Fruit fly (Drosophila melanogaster): Measurements from ENCODE around the gene CG11779.
A peak's percentile ranks its signal among the peaks of the same experiment; 100 is the strongest.

Gene CG11779

dm6 chr3R:19187717-19188149 is 28.1 kb upstream of the CG11779 start (continued):
- no peak for TF ChIP-seq Dll (GFP tag; IDR thresholded peaks at IDR 0.05; ENCODE audit: partially characterized antibody)
- no peak for TF ChIP-seq kay (GFP tag; optimal IDR thresholded peaks at IDR 0.05)
- no peak for TF ChIP-seq CG15479 (GFP tag; optimal IDR thresholded peaks at IDR 0.05)
- TF ChIP-seq Doc3 (GFP tag; IDR thresholded peaks at IDR 0.05; ENCODE audit: partially characterized antibody) = no peak
- TF ChIP-seq CG11723 (GFP tag; optimal IDR thresholded peaks at IDR 0.05) = no peak
- no peak for TF ChIP-seq CG7556 (GFP tag; optimal IDR thresholded peaks at IDR 0.05)
- peak; percentile 23 for TF ChIP-seq Ssrp (tag; optimal IDR thresholded peaks at IDR 0.05)
- TF ChIP-seq ara (GFP tag; IDR thresholded peaks at IDR 0.05) = no peak
- no peak for TF ChIP-seq peb (GFP tag; IDR thresholded peaks at IDR 0.05)
- no peak for TF ChIP-seq Camta (GFP tag; optimal IDR thresholded peaks at IDR 0.05)
- peak; percentile 6 for TF ChIP-seq CG10209 (GFP tag; optimal IDR thresholded peaks at IDR 0.05)
- peak; percentile 62 for TF ChIP-seq sens (GFP tag)
- TF ChIP-seq CG14667 (GFP tag; IDR thresholded peaks at IDR 0.05) = no peak
- peak; percentile 63 for TF ChIP-seq CG13424 (tag; optimal IDR thresholded peaks at IDR 0.05)
- peak; percentile 4 for TF ChIP-seq CG18599 (GFP tag; optimal IDR thresholded peaks at IDR 0.05)
- no peak for TF ChIP-seq Rfx (GFP tag; IDR thresholded peaks at IDR 0.05)
- no peak for TF ChIP-seq D19B (GFP tag; optimal IDR thresholded peaks at IDR 0.05)
- peak in 1 of 2 experiments; percentile 65 for TF ChIP-seq Hr51 (GFP tag; optimal IDR thresholded peaks at IDR 0.05)
- TF ChIP-seq eyg (GFP tag; optimal IDR thresholded peaks at IDR 0.05) = no peak
- no peak for TF ChIP-seq en (GFP tag; optimal IDR thresholded peaks at IDR 0.05)
- no peak for TF ChIP-seq gcm2 (GFP tag; optimal IDR thresholded peaks at IDR 0.05)
- TF ChIP-seq jumu (GFP tag; optimal IDR thresholded peaks at IDR 0.05) = no peak
- peak; percentile 19 for TF ChIP-seq Fer1 (GFP tag; optimal IDR thresholded peaks at IDR 0.05)
- TF ChIP-seq Ptx1 (GFP tag; IDR thresholded peaks at IDR 0.05) = no peak
- TF ChIP-seq Blimp-1 (GFP tag; optimal IDR thresholded peaks at IDR 0.05) = peak; percentile 16
- TF ChIP-seq Oli (tag; optimal IDR thresholded peaks at IDR 0.05) = peak; percentile 44
- no peak for TF ChIP-seq GATAe (GFP tag; conservative IDR thresholded peaks at IDR 0.05)
- no peak for TF ChIP-seq CG12942 (GFP tag; optimal IDR thresholded peaks at IDR 0.05)
- TF ChIP-seq scrt (GFP tag; optimal IDR thresholded peaks at IDR 0.05) = peak; percentile 14
- peak; percentile 54 for TF ChIP-seq gem (tag; optimal IDR thresholded peaks at IDR 0.05)
- TF ChIP-seq fru (optimal IDR thresholded peaks at IDR 0.05) = no peak
- no peak for TF ChIP-seq CG11560 (tag; IDR thresholded peaks at IDR 0.05)
- TF ChIP-seq CG5180 (GFP tag; optimal IDR thresholded peaks at IDR 0.05) = peak; percentile 27
- TF ChIP-seq dmrt11E (tag; optimal IDR thresholded peaks at IDR 0.05) = no peak
- TF ChIP-seq bcd (GFP tag; optimal IDR thresholded peaks at IDR 0.05) = no peak
- TF ChIP-seq dpn (GFP tag; optimal IDR thresholded peaks at IDR 0.05) = peak in 1 of 2 experiments; percentile 16
- TF ChIP-seq sc (optimal IDR thresholded peaks at IDR 0.05) = no peak
- TF ChIP-seq sc (GFP tag; optimal IDR thresholded peaks at IDR 0.05) = no peak
- no peak for TF ChIP-seq Dref (GFP tag; IDR thresholded peaks at IDR 0.05)
- no peak for TF ChIP-seq CG8478 (optimal IDR thresholded peaks at IDR 0.05)
- no peak for TF ChIP-seq nerfin-1 (tag; optimal IDR thresholded peaks at IDR 0.05)
- TF ChIP-seq zen (tag; optimal IDR thresholded peaks at IDR 0.05) = no peak
- no peak for TF ChIP-seq disco-r (GFP tag; optimal IDR thresholded peaks at IDR 0.05)
- TF ChIP-seq Bteb2 (GFP tag; optimal IDR thresholded peaks at IDR 0.05) = no peak
- no peak for TF ChIP-seq CG9932 (GFP tag; IDR thresholded peaks at IDR 0.05)
- TF ChIP-seq gsb-n (tag; optimal IDR thresholded peaks at IDR 0.05) = no peak
- TF ChIP-seq Fer3 (tag; optimal IDR thresholded peaks at IDR 0.05) = peak; percentile 16
- peak; percentile 38 for TF ChIP-seq tap (tag; optimal IDR thresholded peaks at IDR 0.05)
- peak; percentile 25; the same call in 1 of the 2 replicates for TF ChIP-seq Ada2b (GFP tag; IDR thresholded peaks at IDR 0.05)
- TF ChIP-seq rib (GFP tag; IDR thresholded peaks at IDR 0.05) = no peak
- TF ChIP-seq NK7.1 (GFP tag; optimal IDR thresholded peaks at IDR 0.05) = no peak
- no peak for TF ChIP-seq ewg (GFP tag; optimal IDR thresholded peaks at IDR 0.05)

All from whole organism, embryonic.